Worm (Caenorhabditis elegans): ENCODE data around the gene mtss-1.

DNA sequence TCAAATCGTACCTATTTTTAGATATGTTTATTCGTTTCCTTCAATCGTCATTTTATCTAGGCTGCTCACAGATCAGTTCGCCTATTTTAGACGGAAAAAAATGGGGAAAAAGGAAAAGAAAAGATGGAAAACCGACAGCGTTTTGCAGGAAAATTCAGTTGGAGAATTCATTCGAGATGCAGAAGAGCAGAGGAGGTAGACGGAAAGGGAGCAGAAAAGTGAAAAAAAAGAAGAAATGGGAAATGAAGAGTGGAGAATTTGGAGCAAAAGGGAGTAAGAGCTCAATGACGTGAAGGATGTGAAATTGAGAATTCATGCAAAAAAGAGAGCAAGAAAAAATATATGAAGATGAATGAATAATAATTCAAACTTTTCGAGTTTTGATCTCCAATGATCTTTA, 16.4 kb downstream of the mtss-1 start:
- TF ChIP-seq efl-1 (GFP tag; optimal IDR thresholded peaks at IDR 0.05) (no peak), rec-8 (tag; optimal IDR thresholded peaks at IDR 0.05) (no peak), ama-1 (optimal IDR thresholded peaks at IDR 0.05) (no peak), ama-1 (GFP tag; optimal IDR thresholded peaks at IDR 0.05) (no peak), hsf-1 (GFP tag; IDR thresholded peaks at IDR 0.05) (no peak), F10E7.11 (tag; optimal IDR thresholded peaks at IDR 0.05) (no peak), madf-3 (GFP tag; IDR thresholded peaks at IDR 0.05) (no peak)
